Worm (Caenorhabditis elegans) whole organism, L1 larva: ENCODE results near the gene F54G2.1.

ENCODE experiments used
- ama-1 ChIP-seq: fragments of 150-350 bp; optimal IDR thresholded peaks from 2 replicates; lab custom pipeline; 2014
- ces-1 ChIP-seq: fragments of 150-350 bp; optimal IDR thresholded peaks from 2 replicates; lab custom pipeline; 2014; ENCODE audit warnings: missing biosample characterization, missing genetic modification reagents, missing genetic modification characterization
- egl-27 ChIP-seq, 2 experiments: fragments of 150-350 bp in 1 of 2; sonication (generic microtip); optimal IDR thresholded peaks; 3 replicates each; lab custom pipeline; 2017 to 2018; ENCODE audit warnings: missing biosample characterization in 2 of 2, missing genetic modification characterization in 2 of 2, missing genetic modification reagents in 2 of 2
- elt-2 ChIP-seq: sonication (generic microtip); optimal IDR thresholded peaks from 2 replicates; lab custom pipeline; 2016; ENCODE audit warnings: missing genetic modification characterization, mild to moderate bottlenecking, inconsistent platforms, missing compliant biosample characterization, missing genetic modification reagents
- fos-1 ChIP-seq: fragments of 150-350 bp; optimal IDR thresholded peaks from 2 replicates; lab custom pipeline; 2014; ENCODE audit warnings: missing biosample characterization, missing genetic modification characterization
- lin-13 ChIP-seq: fragments of 150-350 bp; optimal IDR thresholded peaks from 2 replicates; lab custom pipeline; 2014; ENCODE audit warnings: missing biosample characterization, missing genetic modification reagents, missing genetic modification characterization
- lin-39 ChIP-seq: fragments of 150-350 bp; optimal IDR thresholded peaks from 2 replicates; lab custom pipeline; 2014; ENCODE audit warnings: missing biosample characterization, missing genetic modification reagents, missing genetic modification characterization
- nhr-20 ChIP-seq: sonication (generic microtip); optimal IDR thresholded peaks from 2 replicates; lab custom pipeline; 2016; ENCODE audit warnings: mild to moderate bottlenecking, missing genetic modification characterization, missing compliant biosample characterization
- skn-1 ChIP-seq: fragments of 150-350 bp; optimal IDR thresholded peaks from 2 replicates; lab custom pipeline; 2014; ENCODE audit warnings: missing biosample characterization, missing genetic modification characterization
- sox-4 ChIP-seq: sonication (generic microtip); optimal IDR thresholded peaks from 2 replicates; lab custom pipeline; 2016; ENCODE audit warnings: missing genetic modification characterization, missing compliant biosample characterization
- unc-62 ChIP-seq: fragments of 150-350 bp; optimal IDR thresholded peaks from 2 replicates; lab custom pipeline; 2014; ENCODE audit warnings: missing biosample characterization, missing genetic modification reagents, missing genetic modification characterization
- zip-4 ChIP-seq: fragments of 200-800 bp; sonication (Bioruptor generic); optimal IDR thresholded peaks from 2 replicates; lab custom pipeline; 2018; ENCODE audit warnings: mild to moderate bottlenecking, missing genetic modification characterization, moderate library complexity, missing compliant biosample characterization
- ztf-11 ChIP-seq, 2 experiments: sonication (generic microtip); optimal IDR thresholded peaks; 2 replicates each; lab custom pipeline; 2016 to 2017; ENCODE audit warnings: missing genetic modification characterization in 2 of 2, missing biosample characterization in 1 of 2, missing compliant biosample characterization in 1 of 2

- TF ChIP-seq ces-1 (GFP tag; lab: Kevin White, UChicago) (no peak), elt-2 (tag; lab: Kevin White, UChicago) (peak; percentile 10), zip-4 (peak; percentile 25), fos-1 (tag; lab: Kevin White, UChicago) (peak; percentile 53), sox-4 (tag; lab: Kevin White, UChicago) (peak; percentile 10), egl-27 (tag; optimal IDR thresholded peaks at IDR 0.05; lab: Kevin White, UChicago) (peak in 1 of 2 experiments; percentile 12), unc-62 (GFP tag; lab: Kevin White, UChicago) (no peak), skn-1 (tag; lab: Kevin White, UChicago) (peak; percentile 97), ama-1 (no peak), lin-13 (GFP tag; lab: Kevin White, UChicago) (peak; percentile 70), ztf-11 (tag; optimal IDR thresholded peaks at IDR 0.05; lab: Kevin White, UChicago) (no peak), nhr-20 (tag; lab: Kevin White, UChicago) (peak; percentile 74), lin-39 (tag; lab: Kevin White, UChicago) (peak; percentile 24)
These were observed 24.5 kb upstream of the F54G2.1 start, which contains the start of gene T14G11.1 for ce11 chrX:2688583-2689220.
